Fruit fly (Drosophila melanogaster) whole organism, embryonic: ENCODE results near the gene CG7182.
A peak's percentile ranks its signal among the peaks of the same experiment; 100 is the strongest.

Experiments used
- CG10209 ChIP-seq: fragments of 200-800 bp; sonication (Bioruptor generic); optimal IDR thresholded peaks from 3 replicates; lab custom pipeline; 2017; ENCODE audit warnings: missing biosample characterization, mild to moderate bottlenecking, missing genetic modification characterization, missing genetic modification reagents
- CG10431 ChIP-seq: fragments of 200-800 bp; sonication (Bioruptor generic); optimal IDR thresholded peaks from 3 replicates; lab custom pipeline; 2018; ENCODE audit warnings: missing biosample characterization, mild to moderate bottlenecking, missing genetic modification characterization
- CG10462 ChIP-seq: fragments of 200-800 bp; sonication (Bioruptor generic); optimal IDR thresholded peaks from 2 replicates; lab custom pipeline; 2016; ENCODE audit warnings: missing biosample characterization, missing genetic modification characterization
- CG10565 ChIP-seq: fragments of 200-800 bp; sonication (Bioruptor generic); optimal IDR thresholded peaks from 3 replicates; lab custom pipeline; 2016; ENCODE audit warnings: missing biosample characterization, mild to moderate bottlenecking, missing genetic modification characterization
- CG11723 ChIP-seq: fragments of 200-800 bp; sonication (Bioruptor generic); optimal IDR thresholded peaks from 2 replicates; lab custom pipeline; 2017; ENCODE audit warnings: missing biosample characterization, mild to moderate bottlenecking, missing genetic modification characterization
- CG14014 ChIP-seq: fragments of 200-800 bp; sonication (Bioruptor generic); IDR thresholded peaks from 2 replicates; pipeline ENCODE4 v1.3.6; 2022; ENCODE audit warnings: missing biosample characterization, missing genetic modification characterization
- CG14860 ChIP-seq: fragments of 200-800 bp; sonication (Bioruptor generic); IDR thresholded peaks from 3 replicates; pipeline ENCODE4 v1.3.6; 2022; ENCODE audit warnings: missing biosample characterization, missing genetic modification characterization; ENCODE audit not compliant: partially characterized antibody
- CG17359 ChIP-seq: fragments of 200-800 bp; sonication (Bioruptor generic); optimal IDR thresholded peaks from 3 replicates; lab custom pipeline; 2018; ENCODE audit warnings: missing biosample characterization, mild to moderate bottlenecking, missing genetic modification characterization, moderate library complexity
- CG17612 ChIP-seq: fragments of 200-800 bp; sonication (Bioruptor generic); IDR thresholded peaks from 2 replicates; pipeline ENCODE4 v1.3.6; 2022; ENCODE audit warnings: missing biosample characterization, missing genetic modification characterization
- CG1832 ChIP-seq: fragments of 200-800 bp; sonication (Bioruptor generic); optimal IDR thresholded peaks from 2 replicates; lab custom pipeline; 2017; ENCODE audit warnings: missing biosample characterization, mild to moderate bottlenecking, missing genetic modification characterization, inconsistent platforms
- CG18599 ChIP-seq: fragments of 200-800 bp; sonication (Bioruptor generic); optimal IDR thresholded peaks from 3 replicates; lab custom pipeline; 2017; ENCODE audit warnings: missing biosample characterization, missing genetic modification characterization, mild to moderate bottlenecking, moderate library complexity, missing genetic modification reagents
- CG2116 ChIP-seq: fragments of 200-800 bp; sonication (Bioruptor generic); optimal IDR thresholded peaks from 3 replicates; lab custom pipeline; 2018; ENCODE audit warnings: missing biosample characterization, mild to moderate bottlenecking, missing genetic modification characterization
- CG32767 ChIP-seq: fragments of 200-800 bp; sonication (Bioruptor generic); IDR thresholded peaks from 2 replicates; pipeline ENCODE4 v1.3.6; 2022; ENCODE audit warnings: missing biosample characterization, missing genetic modification characterization
- CG3407 ChIP-seq: fragments of 200-800 bp; sonication (Bioruptor generic); optimal IDR thresholded peaks from 2 replicates; lab custom pipeline; 2018; ENCODE audit warnings: missing biosample characterization, mild to moderate bottlenecking, missing genetic modification characterization
- CG4854 ChIP-seq: fragments of 200-800 bp; sonication (Bioruptor generic); optimal IDR thresholded peaks from 2 replicates; lab custom pipeline; 2016; ENCODE audit warnings: missing biosample characterization, missing genetic modification characterization, inconsistent platforms
- CG5180 ChIP-seq: fragments of 200-800 bp; sonication (Bioruptor generic); optimal IDR thresholded peaks from 3 replicates; lab custom pipeline; 2017; ENCODE audit warnings: missing biosample characterization, missing genetic modification characterization, mild to moderate bottlenecking, moderate library complexity, missing genetic modification reagents
- CG8944 ChIP-seq: fragments of 200-800 bp; sonication (Bioruptor generic); optimal IDR thresholded peaks from 3 replicates; lab custom pipeline; 2016; ENCODE audit warnings: missing biosample characterization, missing genetic modification characterization
- CG9437 ChIP-seq: fragments of 200-800 bp; sonication (Bioruptor generic); optimal IDR thresholded peaks from 2 replicates; lab custom pipeline; 2018; ENCODE audit warnings: missing biosample characterization, mild to moderate bottlenecking, missing genetic modification characterization
- CG9817 ChIP-seq: fragments of 200-800 bp; sonication (Bioruptor generic); optimal IDR thresholded peaks from 2 replicates; lab custom pipeline; 2018; ENCODE audit warnings: missing biosample characterization, mild to moderate bottlenecking, missing genetic modification characterization, moderate library complexity
- E2f1 ChIP-seq: fragments of 200-800 bp; sonication (Bioruptor generic); IDR thresholded peaks from 2 replicates; pipeline ENCODE4 v1.3.6; 2022; ENCODE audit warnings: missing biosample characterization, missing genetic modification characterization
- HLH4C ChIP-seq: fragments of 200-800 bp; sonication (Bioruptor generic); IDR thresholded peaks from 3 replicates; pipeline ENCODE4 v1.3.6; 2022; ENCODE audit warnings: missing biosample characterization, missing genetic modification characterization; ENCODE audit not compliant: partially characterized antibody
- MESR4 ChIP-seq: fragments of 200-800 bp; sonication (Bioruptor generic); optimal IDR thresholded peaks from 2 replicates; lab custom pipeline; 2018; ENCODE audit warnings: missing biosample characterization, mild to moderate bottlenecking, missing genetic modification characterization, moderate library complexity
- Meics ChIP-seq: fragments of 200-800 bp; sonication (Bioruptor generic); optimal IDR thresholded peaks from 2 replicates; lab custom pipeline; 2017; ENCODE audit warnings: missing biosample characterization, mild to moderate bottlenecking, missing genetic modification characterization
- YL-1 ChIP-seq: fragments of 200-800 bp; sonication (Bioruptor generic); optimal IDR thresholded peaks from 3 replicates; lab custom pipeline; 2017; ENCODE audit warnings: missing biosample characterization, mild to moderate bottlenecking, missing genetic modification characterization
- ac ChIP-seq: fragments of 200-800 bp; sonication (Bioruptor generic); optimal IDR thresholded peaks from 3 replicates; lab custom pipeline; 2017; ENCODE audit warnings: missing biosample characterization, mild to moderate bottlenecking, missing genetic modification characterization
- ase ChIP-seq: fragments of 200-800 bp; sonication (Bioruptor generic); IDR thresholded peaks from 3 replicates; pipeline ENCODE4 v1.3.6; 2022; ENCODE audit warnings: missing biosample characterization, missing genetic modification characterization
- az2 ChIP-seq: fragments of 200-800 bp; sonication (Bioruptor generic); optimal IDR thresholded peaks from 3 replicates; lab custom pipeline; 2016; ENCODE audit warnings: missing biosample characterization, missing genetic modification characterization
- bbx ChIP-seq: fragments of 200-800 bp; sonication (Bioruptor generic); IDR thresholded peaks from 2 replicates; pipeline ENCODE4 v1.3.6; 2022; ENCODE audit warnings: missing biosample characterization, missing genetic modification characterization; ENCODE audit not compliant: partially characterized antibody
- ci ChIP-seq: fragments of 200-800 bp; sonication (Bioruptor generic); IDR thresholded peaks from 3 replicates; pipeline ENCODE4 v1.3.6; 2022; ENCODE audit warnings: missing biosample characterization, missing genetic modification characterization
- da ChIP-seq: fragments of 200-800 bp; sonication (Bioruptor generic); optimal IDR thresholded peaks from 2 replicates; lab custom pipeline; 2016; ENCODE audit warnings: missing biosample characterization, missing genetic modification characterization
- fu2 ChIP-seq: fragments of 200-800 bp; sonication (Bioruptor generic); optimal IDR thresholded peaks from 2 replicates; lab custom pipeline; 2016; ENCODE audit warnings: missing biosample characterization, missing genetic modification characterization
- gro ChIP-seq: fragments of 200-800 bp; sonication (Bioruptor generic); optimal IDR thresholded peaks from 2 replicates; lab custom pipeline; 2016; ENCODE audit warnings: missing biosample characterization, missing genetic modification characterization
- hb ChIP-seq: fragments of 200-800 bp; sonication (Bioruptor generic); IDR thresholded peaks from 3 replicates; pipeline ENCODE4 v1.3.6; 2022; ENCODE audit warnings: missing biosample characterization, missing genetic modification characterization; ENCODE audit not compliant: partially characterized antibody
- hkb ChIP-seq, 2 experiments: fragments of 200-800 bp in 1 of 2; fragments of >200 bp in 1 of 2; sonication (Bioruptor generic) in 1 of 2; IDR thresholded peaks in 1 of 2; optimal IDR thresholded peaks in 1 of 2; 2 replicates each; pipeline versions ENCODE4 v1.3.6 to Lab custom; 2017 to 2022; ENCODE audit warnings: missing biosample characterization in 1 of 2, missing genetic modification characterization in 1 of 2
- lmd ChIP-seq: fragments of 200-800 bp; sonication (Bioruptor generic); IDR thresholded peaks from 2 replicates; pipeline ENCODE4 v1.3.6; 2022; ENCODE audit warnings: missing biosample characterization, missing genetic modification characterization
- lola ChIP-seq, 3 experiments: fragments of >200 bp in 2 of 3; fragments of 200-800 bp in 1 of 3; sonication (Bioruptor generic) in 1 of 3; optimal IDR thresholded peaks; 2 replicates each; lab custom pipeline; 2017 to 2019; ENCODE audit warnings: missing biosample characterization in 3 of 3, missing genetic modification characterization in 3 of 3, mild to moderate bottlenecking in 1 of 3, moderate library complexity in 1 of 3
- luna ChIP-seq: fragments of 200-800 bp; sonication (Bioruptor generic); optimal IDR thresholded peaks from 2 replicates; lab custom pipeline; 2016; ENCODE audit warnings: missing biosample characterization, missing genetic modification characterization
- pan ChIP-seq, 4 experiments: fragments of >200 bp in 3 of 4; fragments of 200-800 bp in 1 of 4; sonication (Bioruptor generic) in 1 of 4; optimal IDR thresholded peaks in 3 of 4; IDR thresholded peaks in 1 of 4; 2 replicates each; pipeline versions ENCODE4 v1.3.6 to Lab custom; 2017 to 2022; ENCODE audit warnings: missing biosample characterization in 2 of 4, missing genetic modification characterization in 2 of 4, mixed read lengths in 1 of 4
- pho ChIP-seq: fragments of 200-800 bp; sonication (Bioruptor generic); optimal IDR thresholded peaks from 2 replicates; lab custom pipeline; 2016; ENCODE audit warnings: missing biosample characterization, missing genetic modification characterization
- sc ChIP-seq, 3 experiments: fragments of >200 bp in 2 of 3; fragments of 200-800 bp in 1 of 3; sonication (Bioruptor generic) in 1 of 3; optimal IDR thresholded peaks; 2 replicates in 2 of 3; 3 replicates in 1 of 3; lab custom pipeline; 2017; ENCODE audit warnings: mild to moderate bottlenecking in 1 of 3, missing biosample characterization in 1 of 3, missing genetic modification characterization in 1 of 3, missing genetic modification reagents in 1 of 3
- sisA ChIP-seq: fragments of 200-800 bp; sonication (Bioruptor generic); IDR thresholded peaks from 2 replicates; pipeline ENCODE4 v1.3.6; 2022; ENCODE audit warnings: missing biosample characterization, missing genetic modification characterization
- slp2 ChIP-seq: fragments of 200-800 bp; sonication (Bioruptor generic); optimal IDR thresholded peaks from 2 replicates; lab custom pipeline; 2016; ENCODE audit warnings: missing biosample characterization, missing genetic modification characterization
- sna ChIP-seq: fragments of 200-800 bp; sonication (Bioruptor generic); IDR thresholded peaks from 2 replicates; pipeline ENCODE4 v1.3.6; 2022; ENCODE audit warnings: missing biosample characterization, missing genetic modification characterization; ENCODE audit not compliant: partially characterized antibody
- stc ChIP-seq: fragments of 200-800 bp; sonication (Bioruptor generic); IDR thresholded peaks from 2 replicates; pipeline ENCODE4 v1.3.6; 2022; ENCODE audit warnings: missing biosample characterization, missing genetic modification characterization
- vvl ChIP-seq: fragments of 200-800 bp; sonication (Bioruptor generic); IDR thresholded peaks from 2 replicates; pipeline ENCODE4 v1.3.6; 2022; ENCODE audit warnings: missing biosample characterization, missing genetic modification characterization

CG7182 gene

DNA sequence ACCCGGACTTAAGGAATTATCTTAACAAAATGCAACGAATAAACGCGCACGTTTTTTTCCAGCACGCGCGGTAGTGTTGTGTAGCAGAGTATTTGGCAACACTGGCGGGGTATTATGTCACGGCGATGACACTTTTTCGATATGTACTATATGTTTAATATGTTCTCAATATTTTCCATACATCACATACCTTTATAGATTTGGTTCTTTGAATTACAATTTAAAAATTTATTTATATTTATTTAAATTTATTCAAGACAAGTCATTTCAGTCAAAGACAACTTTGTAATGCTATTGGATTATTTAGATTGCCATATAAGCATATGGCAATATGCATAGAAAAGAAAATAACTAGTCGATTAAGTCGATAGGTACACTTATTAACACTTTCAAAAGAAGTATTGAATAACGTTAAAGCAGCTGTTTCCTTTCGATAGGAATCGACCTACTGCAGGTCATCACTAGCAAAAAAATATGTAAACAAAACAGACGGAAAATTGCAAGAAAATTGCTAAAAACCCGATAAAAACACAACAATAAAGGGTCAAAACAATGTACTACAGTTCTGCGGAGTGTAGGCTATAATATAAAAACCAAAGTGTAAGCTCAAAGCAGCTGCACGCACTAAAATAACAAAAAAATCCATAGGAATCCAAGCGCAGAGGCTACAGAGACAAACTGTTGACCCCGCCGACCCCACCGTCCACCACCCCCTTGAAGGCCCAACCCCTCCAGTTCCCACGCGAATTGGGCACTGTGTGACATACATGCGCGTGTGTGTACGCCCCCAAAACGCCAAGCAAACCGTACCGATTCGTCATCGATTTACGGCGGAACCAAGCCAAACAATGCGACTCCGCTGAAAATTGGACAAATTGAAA is at the start of gene CG7182, which contains the start of gene GAPcenA (continued):
- TF ChIP-seq CG5180 (GFP tag; lab: Kevin White, UChicago) (no peak), YL-1 (peak; percentile 76), ase (peak; percentile 52; the same call in 1 of the 3 replicates), CG3407 (GFP tag; lab: Kevin White, UChicago) (peak; percentile 16), pho (peak; percentile 39), sisA (GFP tag; lab: Robert Waterston, UW) (peak; percentile 58), stc (GFP tag; lab: Robert Waterston, UW) (no peak), da (GFP tag; lab: Kevin White, UChicago) (no peak), CG10209 (GFP tag; lab: Kevin White, UChicago) (peak; percentile 69), CG9437 (peak; percentile 67), fu2 (GFP tag; lab: Kevin White, UChicago) (peak; percentile 29), CG9817 (peak; percentile 68), gro (no peak), CG18599 (GFP tag; lab: Kevin White, UChicago) (peak; percentile 75), lmd (GFP tag; lab: Robert Waterston, UW) (peak; percentile 33; the same call in 1 of the 2 replicates), CG10565 (GFP tag; lab: Kevin White, UChicago) (no peak), CG17359 (tag; lab: Kevin White, UChicago) (peak; percentile 69), az2 (GFP tag; lab: Kevin White, UChicago) (peak; percentile 51), slp2 (peak; percentile 0), CG17612 (GFP tag; lab: Robert Waterston, UW) (no peak), CG10462 (peak; percentile 45), vvl (GFP tag; lab: Robert Waterston, UW) (peak; percentile 53), HLH4C (GFP tag; lab: Robert Waterston, UW) (peak; percentile 59; the same call in 2 of the 3 replicates), CG10431 (GFP tag; lab: Kevin White, UChicago) (peak; percentile 45), CG8944 (GFP tag; lab: Kevin White, UChicago) (no peak), CG14014 (GFP tag; lab: Robert Waterston, UW) (no peak), CG4854 (no peak), CG32767 (no peak), hb (GFP tag; lab: Robert Waterston, UW) (no peak; the same call in 2 of the 3 replicates), MESR4 (GFP tag; lab: Kevin White, UChicago) (peak; percentile 47), sna (GFP tag; lab: Robert Waterston, UW) (peak; percentile 40), lola (GFP tag; optimal IDR thresholded peaks at IDR 0.05; lab: Kevin White, UChicago) (peak in 1 of 3 experiments; percentile 77), sc (optimal IDR thresholded peaks at IDR 0.05; lab: Kevin White, UChicago) (no peak), sc (GFP tag; optimal IDR thresholded peaks at IDR 0.05; lab: Kevin White, UChicago) (peak; percentile 56), E2f1 (GFP tag; lab: Robert Waterston, UW) (peak; percentile 63), pan (optimal IDR thresholded peaks at IDR 0.05; lab: Kevin White, UChicago) (no peak), pan (GFP tag; optimal IDR thresholded peaks at IDR 0.05 in 1 of 2, IDR thresholded peaks at IDR 0.05 in 1 of 2) (peak in 1 of 2 experiments; percentile 45), hkb (optimal IDR thresholded peaks at IDR 0.05; lab: Kevin White, UChicago) (no peak), hkb (GFP tag; IDR thresholded peaks at IDR 0.05; lab: Robert Waterston, UW) (no peak), ac (GFP tag; lab: Kevin White, UChicago) (no peak), CG14860 (GFP tag; lab: Robert Waterston, UW) (peak; percentile 32; the same call in 1 of the 3 replicates), CG1832 (no peak), CG2116 (peak; percentile 72), ci (GFP tag; lab: Robert Waterston, UW) (0 out of 3 replicates have a peak, but pooled peaks have one; percentile 18), luna (GFP tag; lab: Kevin White, UChicago) (peak; percentile 15), CG11723 (GFP tag; lab: Kevin White, UChicago) (peak; percentile 34), bbx (peak; percentile 38; the same call in 1 of the 2 replicates), Meics (GFP tag; lab: Kevin White, UChicago) (peak; percentile 75)
